Worm (Caenorhabditis elegans) whole organism, L4 larva: ENCODE results near the gene zfp-1.

Source experiments
- F10B5.3 ChIP-seq: sonication (generic microtip); optimal IDR thresholded peaks from 2 replicates; lab custom pipeline; 2016; ENCODE audit warnings: mild to moderate bottlenecking, missing genetic modification characterization, missing compliant biosample characterization
- F26F4.8 ChIP-seq: fragments of 200-800 bp; sonication (Bioruptor generic); conservative IDR thresholded peaks from 2 replicates; pipeline ENCODE4 v1.3.6; 2022; ENCODE audit warnings: missing genetic modification characterization, missing compliant biosample characterization
- F37D6.2 ChIP-seq: sonication (generic microtip); optimal IDR thresholded peaks from 2 replicates; lab custom pipeline; 2016; ENCODE audit warnings: mild to moderate bottlenecking, missing genetic modification characterization, missing compliant biosample characterization
- R02D3.7 ChIP-seq: fragments of 150-350 bp; sonication (generic microtip); optimal IDR thresholded peaks from 3 replicates; lab custom pipeline; 2014; ENCODE audit warnings: missing biosample characterization, missing genetic modification characterization
- T20F7.1 ChIP-seq: fragments of 200-800 bp; sonication (Bioruptor generic); optimal IDR thresholded peaks from 2 replicates; lab custom pipeline; 2018; ENCODE audit warnings: mild to moderate bottlenecking, missing genetic modification characterization, missing compliant biosample characterization
- Y48G9A.11 ChIP-seq: fragments of 200-800 bp; sonication (Bioruptor generic); IDR thresholded peaks from 2 replicates; pipeline ENCODE4 v1.3.6; 2022; ENCODE audit warnings: missing genetic modification reagents, missing genetic modification characterization, missing compliant biosample characterization
- Y5F2A.4 ChIP-seq: fragments of 200-800 bp; sonication (Bioruptor generic); optimal IDR thresholded peaks from 2 replicates; lab custom pipeline; 2018; ENCODE audit warnings: mild to moderate bottlenecking, missing genetic modification characterization, missing compliant biosample characterization
- Y75B8A.6 ChIP-seq: fragments of 200-800 bp; sonication (Bioruptor generic); IDR thresholded peaks from 2 replicates; pipeline ENCODE4 v1.3.6; 2022; ENCODE audit warnings: missing genetic modification reagents, missing genetic modification characterization, missing compliant biosample characterization
- aha-1 ChIP-seq: fragments of 150-350 bp; peaks from one replicate; lab custom pipeline; 2014; ENCODE audit warnings: missing biosample characterization, missing genetic modification characterization
- aly-2 ChIP-seq: sonication (generic microtip); optimal IDR thresholded peaks from 2 replicates; lab custom pipeline; 2018; ENCODE audit warnings: missing biosample characterization, missing genetic modification characterization
- ama-1 ChIP-seq: fragments of 150-350 bp; optimal IDR thresholded peaks from 2 replicates; lab custom pipeline; 2014; ENCODE audit warnings: inconsistent platforms, mixed read lengths
- cey-2 ChIP-seq: sonication (generic microtip); optimal IDR thresholded peaks from 3 replicates; lab custom pipeline; 2017; ENCODE audit warnings: missing genetic modification characterization, mild to moderate bottlenecking, missing compliant biosample characterization, antibody characterized with exemption, borderline replicate concordance; ENCODE audit not compliant: insufficient read depth
- ctbp-1 ChIP-seq: fragments of 200-800 bp; sonication (Bioruptor generic); IDR thresholded peaks from 2 replicates; pipeline ENCODE4 v1.3.6; 2022; ENCODE audit warnings: missing genetic modification reagents, missing genetic modification characterization, missing compliant biosample characterization
- dmd-8 ChIP-seq: fragments of 200-800 bp; sonication (Bioruptor generic); IDR thresholded peaks from 2 replicates; pipeline ENCODE4 v1.3.6; 2022; ENCODE audit warnings: missing genetic modification characterization, missing compliant biosample characterization
- dpl-1 ChIP-seq: fragments of 150-350 bp; optimal IDR thresholded peaks from 2 replicates; lab custom pipeline; 2014; ENCODE audit warnings: missing biosample characterization, missing genetic modification reagents, missing genetic modification characterization
- duxl-1 ChIP-seq: sonication (generic microtip); optimal IDR thresholded peaks from 2 replicates; lab custom pipeline; 2016; ENCODE audit warnings: mild to moderate bottlenecking, missing genetic modification characterization, moderate library complexity, missing compliant biosample characterization; ENCODE audit not compliant: poor library complexity
- dve-1 ChIP-seq: sonication (generic microtip); optimal IDR thresholded peaks from 2 replicates; lab custom pipeline; 2017; ENCODE audit warnings: antibody characterized with exemption, mild to moderate bottlenecking, missing genetic modification characterization, missing compliant biosample characterization; ENCODE audit not compliant: insufficient read depth
- fkh-10 ChIP-seq: fragments of 150-350 bp; optimal IDR thresholded peaks from 2 replicates; lab custom pipeline; 2014; ENCODE audit warnings: missing biosample characterization, missing genetic modification reagents, missing genetic modification characterization
- fos-1 ChIP-seq: fragments of 150-350 bp; optimal IDR thresholded peaks from 2 replicates; lab custom pipeline; 2014; ENCODE audit warnings: missing biosample characterization, missing genetic modification characterization
- hlh-11 ChIP-seq: fragments of 200-800 bp; sonication (Bioruptor generic); optimal IDR thresholded peaks from 2 replicates; lab custom pipeline; 2018; ENCODE audit warnings: mild to moderate bottlenecking, missing genetic modification characterization, missing compliant biosample characterization
- hlh-30 ChIP-seq: sonication (generic microtip); optimal IDR thresholded peaks from 2 replicates; lab custom pipeline; 2017; ENCODE audit warnings: antibody characterized with exemption, mild to moderate bottlenecking, missing genetic modification characterization, missing compliant biosample characterization; ENCODE audit not compliant: insufficient read depth
- lim-7 ChIP-seq: fragments of 200-800 bp; sonication (Bioruptor generic); IDR thresholded peaks from 2 replicates; pipeline ENCODE4 v1.3.6; 2022; ENCODE audit warnings: missing genetic modification characterization, missing compliant biosample characterization
- lin-38 ChIP-seq: fragments of 200-800 bp; sonication (Bioruptor generic); IDR thresholded peaks from 2 replicates; pipeline ENCODE4 v1.3.6; 2022; ENCODE audit warnings: missing genetic modification reagents, missing genetic modification characterization, missing compliant biosample characterization
- lir-3 ChIP-seq: sonication (generic microtip); optimal IDR thresholded peaks from 2 replicates; lab custom pipeline; 2016; ENCODE audit warnings: mild to moderate bottlenecking, missing genetic modification characterization, missing compliant biosample characterization
- lsy-2 ChIP-seq, 2 experiments: fragments of 150-350 bp in 1 of 2; sonication (generic microtip) in 1 of 2; optimal IDR thresholded peaks; 2 replicates each; lab custom pipeline; 2014 to 2017; ENCODE audit warnings: missing biosample characterization in 2 of 2, missing genetic modification characterization in 2 of 2
- madf-9 ChIP-seq: fragments of 200-800 bp; sonication (Bioruptor generic); conservative IDR thresholded peaks from 2 replicates; pipeline ENCODE4 v1.3.6; 2022; ENCODE audit warnings: missing genetic modification reagents, missing genetic modification characterization, missing compliant biosample characterization
- mdl-1 ChIP-seq, 2 experiments: fragments of 150-350 bp in 1 of 2; sonication (generic microtip) in 1 of 2; optimal IDR thresholded peaks; 2 replicates each; lab custom pipeline; 2014 to 2017; ENCODE audit warnings: missing biosample characterization in 2 of 2, missing genetic modification characterization in 2 of 2
- mdt-29 ChIP-seq: fragments of 200-800 bp; sonication (Bioruptor generic); IDR thresholded peaks from 2 replicates; pipeline ENCODE4 v1.3.6; 2022; ENCODE audit warnings: missing genetic modification reagents, missing genetic modification characterization, missing compliant biosample characterization
- mep-1 ChIP-seq: fragments of 150-350 bp; sonication (generic microtip); optimal IDR thresholded peaks from 3 replicates; lab custom pipeline; 2014; ENCODE audit warnings: missing biosample characterization, missing genetic modification characterization
- mes-2 ChIP-seq: sonication (generic microtip); optimal IDR thresholded peaks from 2 replicates; lab custom pipeline; 2016; ENCODE audit warnings: missing genotype, mild to moderate bottlenecking, missing genetic modification characterization, missing compliant biosample characterization; ENCODE audit not compliant: poor library complexity, severe bottlenecking
- mxl-2 ChIP-seq: fragments of 200-800 bp; sonication (Bioruptor generic); conservative IDR thresholded peaks from 2 replicates; pipeline ENCODE4 v1.3.6; 2022; ENCODE audit warnings: missing genetic modification reagents, missing genetic modification characterization, missing compliant biosample characterization
- nhr-102 ChIP-seq: sonication (generic microtip); optimal IDR thresholded peaks from 2 replicates; lab custom pipeline; 2016; ENCODE audit warnings: mild to moderate bottlenecking, missing genetic modification characterization, moderate library complexity, missing compliant biosample characterization
- nhr-111 ChIP-seq: fragments of 200-800 bp; sonication (Bioruptor generic); optimal IDR thresholded peaks from 2 replicates; lab custom pipeline; 2018; ENCODE audit warnings: mild to moderate bottlenecking, missing genetic modification characterization, missing compliant biosample characterization
- nhr-237 ChIP-seq: sonication (generic microtip); optimal IDR thresholded peaks from 2 replicates; lab custom pipeline; 2017; ENCODE audit warnings: missing biosample characterization, missing genetic modification characterization
- nhr-25 ChIP-seq: sonication (generic microtip); optimal IDR thresholded peaks from 2 replicates; lab custom pipeline; 2017; ENCODE audit warnings: missing genetic modification characterization, mild to moderate bottlenecking, missing compliant biosample characterization, antibody characterized with exemption, moderate library complexity, borderline replicate concordance; ENCODE audit not compliant: insufficient read depth
- nhr-28 ChIP-seq: fragments of 150-350 bp; optimal IDR thresholded peaks from 2 replicates; lab custom pipeline; 2014; ENCODE audit warnings: missing biosample characterization, missing genetic modification characterization
- nhr-42 ChIP-seq: fragments of 200-800 bp; sonication (Bioruptor generic); IDR thresholded peaks from 2 replicates; pipeline ENCODE4 v1.3.6; 2022; ENCODE audit warnings: missing genetic modification characterization, missing compliant biosample characterization
- nhr-6 ChIP-seq: fragments of 150-350 bp; optimal IDR thresholded peaks from 2 replicates; lab custom pipeline; 2014; ENCODE audit warnings: missing biosample characterization, missing genetic modification characterization
- nhr-76 ChIP-seq: fragments of 150-350 bp; optimal IDR thresholded peaks from 2 replicates; lab custom pipeline; 2014; ENCODE audit warnings: missing biosample characterization, missing genetic modification characterization
- nhr-77 ChIP-seq: fragments of 150-350 bp; optimal IDR thresholded peaks from 2 replicates; lab custom pipeline; 2014; ENCODE audit warnings: missing biosample characterization, missing genetic modification characterization
- php-3 ChIP-seq: fragments of 200-800 bp; sonication (Bioruptor generic); IDR thresholded peaks from 2 replicates; pipeline ENCODE4 v1.3.6; 2022; ENCODE audit warnings: missing genetic modification reagents, missing genetic modification characterization, missing compliant biosample characterization
- pqm-1 ChIP-seq: sonication (generic microtip); optimal IDR thresholded peaks from 2 replicates; lab custom pipeline; 2017; ENCODE audit warnings: missing biosample characterization, missing genetic modification characterization
- rbr-2 ChIP-seq: sonication (generic microtip); optimal IDR thresholded peaks from 2 replicates; lab custom pipeline; 2016; ENCODE audit warnings: missing genotype, missing genetic modification characterization, missing compliant biosample characterization
- saeg-2 ChIP-seq: fragments of 200-800 bp; sonication (Bioruptor generic); IDR thresholded peaks from 2 replicates; pipeline ENCODE4 v1.3.6; 2022; ENCODE audit warnings: missing genetic modification reagents, missing genetic modification characterization, missing compliant biosample characterization
- snpc-1.2 ChIP-seq: fragments of 200-800 bp; sonication (Bioruptor generic); IDR thresholded peaks from 2 replicates; pipeline ENCODE4 v1.3.6; 2022; ENCODE audit warnings: missing genetic modification reagents, missing genetic modification characterization, missing compliant biosample characterization
- snpc-4 ChIP-seq: fragments of 150-350 bp; optimal IDR thresholded peaks from 2 replicates; lab custom pipeline; 2014; ENCODE audit warnings: missing biosample characterization, missing genetic modification characterization
- tag-97 ChIP-seq: fragments of 200-800 bp; sonication (Bioruptor generic); IDR thresholded peaks from 2 replicates; pipeline ENCODE4 v1.3.6; 2022; ENCODE audit warnings: missing genetic modification characterization, missing compliant biosample characterization
- unc-130 ChIP-seq: sonication (generic microtip); optimal IDR thresholded peaks from 2 replicates; lab custom pipeline; 2016; ENCODE audit warnings: missing genetic modification reagents, missing genetic modification characterization, missing compliant biosample characterization
- zip-2 ChIP-seq: fragments of 150-350 bp; optimal IDR thresholded peaks from 2 replicates; lab custom pipeline; 2014; ENCODE audit warnings: missing biosample characterization, missing genetic modification characterization

Gene zfp-1

ce11 chrIII:8845114-8845513 is 53.8 kb downstream of the zfp-1 start, which contains the start of gene F44E2.6:
TSS of gene F44E2.6 (minus strand) at chrIII:8845214.
- TF ChIP-seq dpl-1 (GFP tag; lab: Kevin White, UChicago), result no peak
- TF ChIP-seq rbr-2 (tag; lab: Kevin White, UChicago), result no peak
- no peak for TF ChIP-seq ctbp-1
- no peak for TF ChIP-seq ama-1 (lab: Kevin White, UChicago)
- TF ChIP-seq lim-7 (GFP tag; lab: Robert Waterston, UW), result no peak
- no peak for TF ChIP-seq tag-97 (GFP tag; lab: Robert Waterston, UW)
- no peak for TF ChIP-seq nhr-77 (tag; lab: Kevin White, UChicago)
- no peak for TF ChIP-seq mdt-29 (GFP tag; lab: Robert Waterston, UW)
- no peak for TF ChIP-seq saeg-2 (GFP tag; lab: Robert Waterston, UW)
- no peak for TF ChIP-seq Y75B8A.6 (GFP tag; lab: Robert Waterston, UW)
- TF ChIP-seq nhr-111 (GFP tag; lab: Kevin White, UChicago), result no peak
- no peak for TF ChIP-seq F37D6.2 (tag; lab: Kevin White, UChicago)
- TF ChIP-seq duxl-1 (tag; lab: Kevin White, UChicago), result no peak

- peak; percentile 84 for TF ChIP-seq mes-2 (tag; lab: Kevin White, UChicago)
- TF ChIP-seq aha-1 (tag; lab: Kevin White, UChicago), result no peak
- peak; percentile 35 for TF ChIP-seq hlh-30 (tag; lab: Kevin White, UChicago)
- no peak for TF ChIP-seq nhr-6
- no peak for TF ChIP-seq php-3 (GFP tag; lab: Robert Waterston, UW)
- TF ChIP-seq R02D3.7 (tag; lab: Kevin White, UChicago), result no peak
- no peak for TF ChIP-seq ama-1 (lab: Kevin White, UChicago)
- peak; percentile 74 for TF ChIP-seq dpl-1 (GFP tag; lab: Kevin White, UChicago)
- TF ChIP-seq mdl-1 (tag; optimal IDR thresholded peaks at IDR 0.05; lab: Kevin White, UChicago), result no peak
- peak; percentile 42 for TF ChIP-seq rbr-2 (tag; lab: Kevin White, UChicago)
- no peak for TF ChIP-seq aly-2 (tag; lab: Kevin White, UChicago)
- TF ChIP-seq nhr-237, result no peak
- no peak for TF ChIP-seq unc-130 (GFP tag; lab: Kevin White, UChicago)
- peak; percentile 0 for TF ChIP-seq pqm-1 (tag; lab: Kevin White, UChicago)
- TF ChIP-seq lsy-2 (tag; optimal IDR thresholded peaks at IDR 0.05; lab: Kevin White, UChicago), result peak in 1 of 2 experiments; percentile 82
- TF ChIP-seq mep-1 (tag; lab: Kevin White, UChicago), result peak; percentile 39
- no peak for TF ChIP-seq Y5F2A.4
- no peak for TF ChIP-seq snpc-4 (tag; lab: Kevin White, UChicago)
- peak; percentile 95 for TF ChIP-seq lin-38 (GFP tag; lab: Robert Waterston, UW)
- TF ChIP-seq nhr-28 (tag; lab: Kevin White, UChicago), result peak; percentile 34
- TF ChIP-seq nhr-25 (tag; lab: Kevin White, UChicago), result no peak
- no peak for TF ChIP-seq fkh-10 (GFP tag; lab: Kevin White, UChicago)
- TF ChIP-seq dve-1 (tag; lab: Kevin White, UChicago), result peak; percentile 38
Observed at ce11 chrIII:8847722-8848121, 56.4 kb downstream of the zfp-1 start.

- TF ChIP-seq Y48G9A.11 (no peak), zip-2 (no peak), mdl-1 (tag; optimal IDR thresholded peaks at IDR 0.05; lab: Kevin White, UChicago) (no peak), nhr-102 (tag; lab: Kevin White, UChicago) (no peak), snpc-1.2 (GFP tag; lab: Robert Waterston, UW) (no peak), mxl-2 (no peak), lir-3 (no peak), cey-2 (tag; lab: Kevin White, UChicago) (no peak), F10B5.3 (tag; lab: Kevin White, UChicago) (no peak), nhr-76 (tag; lab: Kevin White, UChicago) (no peak), nhr-42 (GFP tag; lab: Robert Waterston, UW) (no peak), fos-1 (tag; lab: Kevin White, UChicago) (no peak), dmd-8 (GFP tag; lab: Robert Waterston, UW) (no peak), madf-9 (GFP tag; lab: Robert Waterston, UW) (no peak), nhr-111 (GFP tag; lab: Kevin White, UChicago) (no peak), hlh-11 (tag; lab: Kevin White, UChicago) (no peak), F26F4.8 (GFP tag; lab: Robert Waterston, UW) (no peak), T20F7.1 (GFP tag; lab: Kevin White, UChicago) (no peak)
- TF ChIP-seq, all 104 proteins: peak for 0
Observed at ce11 chrIII:8848372-8848771, 57.0 kb downstream of the zfp-1 start, which contains the start of gene F44E2.7. TSS of gene F44E2.7 (minus strand) at chrIII:8848472.
